Fruit fly (Drosophila melanogaster) whole organism, wandering third instar larva: ENCODE data around the gene Kr-h2.
A peak's percentile ranks its signal among the peaks of the same experiment; 100 is the strongest.

Experiments used
- Abd-B ChIP-seq: fragments of >200 bp; optimal IDR thresholded peaks from 2 replicates; lab custom pipeline; 2017; ENCODE audit warnings: missing biosample characterization, missing genetic modification characterization
- CG32264 ChIP-seq: fragments of 200-800 bp; sonication (Bioruptor generic); optimal IDR thresholded peaks from 2 replicates; lab custom pipeline; 2016; ENCODE audit warnings: missing biosample characterization, missing genetic modification characterization
- CG9705 ChIP-seq: fragments of 200-800 bp; sonication (Bioruptor generic); optimal IDR thresholded peaks from 2 replicates; lab custom pipeline; 2018; ENCODE audit warnings: missing biosample characterization, mild to moderate bottlenecking, missing genetic modification characterization
- CrebA ChIP-seq: fragments of 200-800 bp; sonication (Bioruptor generic); optimal IDR thresholded peaks from 2 replicates; lab custom pipeline; 2016; ENCODE audit warnings: missing biosample characterization, mild to moderate bottlenecking, missing genetic modification characterization, borderline replicate concordance
- Dfd ChIP-seq: fragments of >200 bp; optimal IDR thresholded peaks from 2 replicates; lab custom pipeline; 2017; ENCODE audit warnings: missing biosample characterization, missing genetic modification characterization
- Dif ChIP-seq: fragments of 200-275, 200-300 bp; sonication (Bioruptor generic); optimal IDR thresholded peaks from 2 replicates; lab custom pipeline; 2018; ENCODE audit warnings: missing biosample characterization, missing genetic modification characterization; ENCODE audit not compliant: partially characterized antibody
- GATAd ChIP-seq: sonication (Bioruptor generic); optimal IDR thresholded peaks from 2 replicates; lab custom pipeline; 2016; ENCODE audit warnings: missing biosample characterization, missing genetic modification characterization
- HLH106 ChIP-seq: fragments of 200-800 bp; optimal IDR thresholded peaks from 3 replicates; lab custom pipeline; 2019; ENCODE audit warnings: missing biosample characterization, mild to moderate bottlenecking, missing genetic modification characterization, moderate library complexity
- Hnf4 ChIP-seq: fragments of 200-800 bp; sonication (Bioruptor generic); optimal IDR thresholded peaks from 2 replicates; lab custom pipeline; 2016; ENCODE audit warnings: missing biosample characterization, mild to moderate bottlenecking, missing genetic modification characterization
- Hr78 ChIP-seq: fragments of >200 bp; optimal IDR thresholded peaks from 2 replicates; lab custom pipeline; 2017; ENCODE audit warnings: missing biosample characterization, missing genetic modification characterization
- Hr83 ChIP-seq: fragments of 200-300 bp; sonication (Bioruptor generic); optimal IDR thresholded peaks from 2 replicates; lab custom pipeline; 2016; ENCODE audit warnings: missing biosample characterization, mild to moderate bottlenecking, missing genetic modification characterization, moderate library complexity; ENCODE audit not compliant: poor library complexity, severe bottlenecking
- Jra ChIP-seq: sonication (Bioruptor generic); optimal IDR thresholded peaks from 2 replicates; lab custom pipeline; 2016; ENCODE audit warnings: missing biosample characterization, missing genetic modification characterization
- Mio ChIP-seq: sonication (Bioruptor generic); optimal IDR thresholded peaks from 2 replicates; lab custom pipeline; 2016; ENCODE audit warnings: missing biosample characterization, missing genetic modification characterization
- Myc ChIP-seq: fragments of >200 bp; optimal IDR thresholded peaks from 2 replicates; lab custom pipeline; 2017
- N ChIP-seq: fragments of >200 bp; optimal IDR thresholded peaks from 2 replicates; lab custom pipeline; 2018; ENCODE audit warnings: missing biosample characterization, missing external identifiers, missing genetic modification characterization
- OdsH ChIP-seq: fragments of 200-800 bp; sonication (Bioruptor generic); optimal IDR thresholded peaks from 2 replicates; lab custom pipeline; 2016; ENCODE audit warnings: missing biosample characterization, mild to moderate bottlenecking, missing genetic modification characterization
- Rel ChIP-seq, 2 experiments: fragments of 200-800 bp; sonication (Bioruptor generic) in 1 of 2; optimal IDR thresholded peaks; 2 replicates in 1 of 2; 3 replicates in 1 of 2; lab custom pipeline; 2016 to 2019; ENCODE audit warnings: mild to moderate bottlenecking in 2 of 2, missing biosample characterization in 2 of 2, missing genetic modification characterization in 2 of 2, moderate library complexity in 1 of 2
- Sp1 ChIP-seq: fragments of 200-800 bp; sonication (Bioruptor generic); optimal IDR thresholded peaks from 3 replicates; lab custom pipeline; 2019; ENCODE audit warnings: missing biosample characterization, mild to moderate bottlenecking, missing genetic modification characterization, moderate library complexity
- Vsx2 ChIP-seq: fragments of 200-300, 225-300 bp; sonication (Bioruptor generic); optimal IDR thresholded peaks from 2 replicates; lab custom pipeline; 2018; ENCODE audit warnings: missing biosample characterization, missing genetic modification characterization; ENCODE audit not compliant: partially characterized antibody
- br ChIP-seq: fragments of 200-800 bp; sonication (Bioruptor generic); optimal IDR thresholded peaks from 2 replicates; lab custom pipeline; 2016; ENCODE audit warnings: missing biosample characterization, missing genetic modification characterization
- brk ChIP-seq: fragments of 200-800 bp; sonication (Bioruptor generic); optimal IDR thresholded peaks from 2 replicates; lab custom pipeline; 2016; ENCODE audit warnings: missing biosample characterization, mild to moderate bottlenecking, missing genetic modification characterization
- dl ChIP-seq, 2 experiments: fragments of 175-275, 200-275 bp in 1 of 2; fragments of 200-275 bp in 1 of 2; sonication (Bioruptor generic); optimal IDR thresholded peaks; lab custom pipeline; 2018; ENCODE audit warnings: mild to moderate bottlenecking in 2 of 2, missing biosample characterization in 2 of 2, missing genetic modification characterization in 2 of 2, moderate library complexity in 2 of 2; ENCODE audit not compliant: partially characterized antibody in 2 of 2, insufficient read depth in 1 of 2
- dmrt93B ChIP-seq: fragments of 200-800 bp; sonication (Bioruptor generic); optimal IDR thresholded peaks from 2 replicates; lab custom pipeline; 2018; ENCODE audit warnings: missing biosample characterization, mild to moderate bottlenecking, missing genetic modification characterization
- dsf ChIP-seq: sonication (Bioruptor generic); optimal IDR thresholded peaks from 2 replicates; lab custom pipeline; 2016; ENCODE audit warnings: missing biosample characterization, missing genetic modification characterization, borderline replicate concordance
- ey ChIP-seq: fragments of 200-800 bp; sonication (Bioruptor generic); optimal IDR thresholded peaks from 2 replicates; lab custom pipeline; 2016; ENCODE audit warnings: missing biosample characterization, missing genetic modification characterization
- foxo ChIP-seq, 2 experiments: fragments of 200-800 bp; sonication (Bioruptor generic); optimal IDR thresholded peaks; 2 replicates in 1 of 2; 3 replicates in 1 of 2; lab custom pipeline; 2016 to 2017; ENCODE audit warnings: missing biosample characterization in 2 of 2, missing genetic modification characterization in 2 of 2
- fru ChIP-seq: fragments of 200-800 bp; sonication (Bioruptor generic); optimal IDR thresholded peaks from 3 replicates; lab custom pipeline; 2016; ENCODE audit warnings: missing biosample characterization, mild to moderate bottlenecking, missing genetic modification characterization
- h ChIP-seq: fragments of 200-800 bp; sonication (Bioruptor generic); optimal IDR thresholded peaks from 3 replicates; lab custom pipeline; 2016; ENCODE audit warnings: missing biosample characterization, mild to moderate bottlenecking, missing genetic modification characterization
- jim ChIP-seq: fragments of 175-275, 200-325 bp; sonication (Bioruptor generic); optimal IDR thresholded peaks from 2 replicates; lab custom pipeline; 2016; ENCODE audit warnings: missing biosample characterization, mild to moderate bottlenecking, missing genetic modification characterization
- lola ChIP-seq: fragments of >200 bp; optimal IDR thresholded peaks from 2 replicates; lab custom pipeline; 2017; ENCODE audit warnings: missing biosample characterization, missing genetic modification characterization
- pan ChIP-seq: fragments of >200 bp; optimal IDR thresholded peaks from 2 replicates; lab custom pipeline; 2017
- psq ChIP-seq: fragments of 200-800 bp; sonication (Bioruptor generic); optimal IDR thresholded peaks from 3 replicates; lab custom pipeline; 2017; ENCODE audit warnings: missing biosample characterization, mild to moderate bottlenecking, missing genetic modification characterization, moderate library complexity
- rgr ChIP-seq: fragments of 200-800 bp; sonication (Bioruptor generic); optimal IDR thresholded peaks from 3 replicates; lab custom pipeline; 2016; ENCODE audit warnings: missing biosample characterization, mild to moderate bottlenecking, missing genetic modification characterization
- sage ChIP-seq: fragments of 200-800 bp; sonication (Bioruptor generic); optimal IDR thresholded peaks from 2 replicates; lab custom pipeline; 2016; ENCODE audit warnings: missing biosample characterization, mild to moderate bottlenecking, missing genetic modification characterization
- sv ChIP-seq: fragments of 200-800 bp; sonication (Bioruptor generic); optimal IDR thresholded peaks from 3 replicates; lab custom pipeline; 2016; ENCODE audit warnings: missing biosample characterization, missing genetic modification characterization
- tai ChIP-seq: sonication (Bioruptor generic); optimal IDR thresholded peaks from 2 replicates; lab custom pipeline; 2016; ENCODE audit warnings: missing biosample characterization, missing genetic modification characterization
- usp ChIP-seq: fragments of >200 bp; optimal IDR thresholded peaks from 2 replicates; lab custom pipeline; 2017; ENCODE audit warnings: missing biosample characterization, missing genetic modification characterization
- woc ChIP-seq: sonication (Bioruptor generic); optimal IDR thresholded peaks from 2 replicates; lab custom pipeline; 2016; ENCODE audit warnings: missing biosample characterization, mild to moderate bottlenecking, missing genetic modification characterization

Kr-h2 gene

DNA sequence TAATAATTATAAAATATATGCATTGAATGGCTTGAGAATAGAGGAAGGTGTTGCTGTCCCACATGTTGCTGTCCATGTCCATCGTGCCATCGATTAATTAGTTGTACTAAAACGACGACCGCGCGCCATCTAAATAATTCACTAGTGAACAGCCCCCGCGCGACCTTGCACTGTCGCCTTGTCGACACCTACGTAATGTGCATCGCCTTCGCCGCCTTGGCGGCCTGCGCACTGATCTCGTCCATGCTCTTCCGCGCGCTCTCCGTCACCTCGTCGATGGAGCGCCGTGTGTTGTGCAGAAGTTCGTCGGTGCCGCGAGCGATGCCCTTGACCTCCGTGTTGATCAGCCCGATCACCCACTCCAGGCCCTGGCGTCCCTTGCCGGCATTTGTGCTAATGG, 23.9 kb upstream of the Kr-h2 start:
- TF ChIP-seq woc (GFP tag; lab: Kevin White, UChicago) = no peak
- TF ChIP-seq psq = no peak
- TF ChIP-seq Mio (GFP tag; lab: Kevin White, UChicago) = no peak
- TF ChIP-seq sv (GFP tag; lab: Kevin White, UChicago) = no peak
- TF ChIP-seq rgr (GFP tag; lab: Kevin White, UChicago) = no peak
- TF ChIP-seq jim = no peak
- TF ChIP-seq usp (GFP tag; lab: Kevin White, UChicago) = no peak
- no peak for TF ChIP-seq dl (GFP tag; optimal IDR thresholded peaks at IDR 0.05; lab: Kevin White, UChicago; ENCODE audit: insufficient read depth in 1 of 2, partially characterized antibody in 2 of 2)
- no peak for TF ChIP-seq Hnf4 (GFP tag; lab: Kevin White, UChicago)
- TF ChIP-seq dmrt93B (GFP tag; lab: Kevin White, UChicago) = no peak
- TF ChIP-seq tai (GFP tag; lab: Kevin White, UChicago) = no peak
- no peak for TF ChIP-seq pan (lab: Kevin White, UChicago)
- no peak for TF ChIP-seq Jra (GFP tag; lab: Kevin White, UChicago)
- TF ChIP-seq fru = no peak
- no peak for TF ChIP-seq Hr78 (GFP tag; lab: Kevin White, UChicago)

DNA sequence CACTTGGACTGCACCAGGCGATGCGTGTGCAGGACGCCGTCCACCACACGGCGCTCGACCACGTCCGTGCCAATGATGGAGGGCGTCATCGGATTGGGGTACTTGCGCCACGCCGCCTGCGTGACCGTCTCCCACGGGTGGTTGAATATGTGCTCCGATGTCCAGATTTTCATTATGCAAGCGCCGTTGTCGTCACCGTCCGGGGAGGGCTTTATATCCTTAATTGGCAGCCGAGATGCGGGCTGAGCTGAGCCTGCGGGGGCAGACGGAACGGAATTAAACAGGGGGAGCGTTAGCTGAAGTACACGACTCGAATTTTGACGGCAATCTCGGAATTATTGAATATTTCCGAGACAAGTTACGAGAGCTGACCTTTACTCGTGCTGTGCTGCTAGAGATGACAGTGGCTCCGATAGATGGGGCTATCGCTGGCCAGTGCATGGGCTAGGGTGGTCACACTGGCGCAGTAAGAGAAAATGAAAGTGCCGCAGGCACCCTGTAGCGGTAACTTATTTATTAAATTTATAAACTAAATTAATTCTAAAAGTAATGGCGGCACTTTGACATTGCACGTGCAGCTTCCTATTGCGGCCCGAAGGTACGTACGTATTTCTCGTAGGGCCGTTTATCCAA, 23.1 kb upstream of the Kr-h2 start, which contains the start of gene IPIP:
Gene IPIP (plus strand): TSS at position 475 of the 633 bp plus-strand sequence.
- peak; percentile 60 for TF ChIP-seq rgr (GFP tag; lab: Kevin White, UChicago)
- no peak for TF ChIP-seq N (GFP tag; lab: Kevin White, UChicago)
- peak; percentile 30 for TF ChIP-seq Sp1 (GFP tag; lab: Kevin White, UChicago)
- peak; percentile 9 for TF ChIP-seq ey (GFP tag; lab: Kevin White, UChicago)
- TF ChIP-seq dsf = no peak
- TF ChIP-seq h (GFP tag; lab: Kevin White, UChicago) = peak; percentile 69
- TF ChIP-seq dmrt93B (GFP tag; lab: Kevin White, UChicago) = no peak
- no peak for TF ChIP-seq dl (GFP tag; optimal IDR thresholded peaks at IDR 0.05; lab: Kevin White, UChicago; ENCODE audit: insufficient read depth in 1 of 2, partially characterized antibody in 2 of 2)
- TF ChIP-seq fru = peak; percentile 65
- no peak for TF ChIP-seq CrebA (GFP tag; lab: Kevin White, UChicago)
- TF ChIP-seq CG9705 (GFP tag; lab: Kevin White, UChicago) = peak; percentile 17
- TF ChIP-seq Jra (GFP tag; lab: Kevin White, UChicago) = no peak
- peak in 1 of 2 experiments; percentile 36 for TF ChIP-seq foxo (GFP tag; optimal IDR thresholded peaks at IDR 0.05; lab: Kevin White, UChicago)
- TF ChIP-seq Dif = peak; percentile 2
- TF ChIP-seq woc (GFP tag; lab: Kevin White, UChicago) = no peak
- TF ChIP-seq psq = no peak
- no peak for TF ChIP-seq GATAd
- TF ChIP-seq tai (GFP tag; lab: Kevin White, UChicago) = no peak
- no peak for TF ChIP-seq jim
- TF ChIP-seq sage (GFP tag; lab: Kevin White, UChicago) = no peak
- no peak for TF ChIP-seq lola (GFP tag; lab: Kevin White, UChicago)
- TF ChIP-seq Abd-B (GFP tag; lab: Kevin White, UChicago) = no peak
- TF ChIP-seq Hnf4 (GFP tag; lab: Kevin White, UChicago) = no peak
- no peak for TF ChIP-seq sv (GFP tag; lab: Kevin White, UChicago)
- TF ChIP-seq pan (lab: Kevin White, UChicago) = no peak
- peak; percentile 94 for TF ChIP-seq Hr83 (GFP tag; lab: Kevin White, UChicago)
- TF ChIP-seq Mio (GFP tag; lab: Kevin White, UChicago) = no peak
- TF ChIP-seq HLH106 (tag; lab: Kevin White, UChicago) = peak; percentile 33
- no peak for TF ChIP-seq Dfd (GFP tag; lab: Kevin White, UChicago)
- TF ChIP-seq Vsx2 = no peak
- no peak for TF ChIP-seq Rel (GFP tag; optimal IDR thresholded peaks at IDR 0.05; lab: Kevin White, UChicago)
- TF ChIP-seq Rel (tag; optimal IDR thresholded peaks at IDR 0.05; lab: Kevin White, UChicago) = peak; percentile 47
- TF ChIP-seq usp (GFP tag; lab: Kevin White, UChicago) = no peak
- no peak for TF ChIP-seq Hr78 (GFP tag; lab: Kevin White, UChicago)
- no peak for TF ChIP-seq brk (GFP tag; lab: Kevin White, UChicago)
- TF ChIP-seq CG32264 (GFP tag; lab: Kevin White, UChicago) = no peak
- peak; percentile 5 for TF ChIP-seq OdsH
- TF ChIP-seq Myc (lab: Kevin White, UChicago) = no peak
- peak; percentile 39 for TF ChIP-seq br
